Worm (Caenorhabditis elegans): ENCODE measurements around the gene F53E10.1.
A peak's percentile ranks its signal among the peaks of the same experiment; 100 is the strongest.
"Not testable (repeated sequence)": the region's sequence is repeated elsewhere in the genome, so short reads cannot be mapped to it uniquely, and the experiment has no call there.

Gene F53E10.1

DNA sequence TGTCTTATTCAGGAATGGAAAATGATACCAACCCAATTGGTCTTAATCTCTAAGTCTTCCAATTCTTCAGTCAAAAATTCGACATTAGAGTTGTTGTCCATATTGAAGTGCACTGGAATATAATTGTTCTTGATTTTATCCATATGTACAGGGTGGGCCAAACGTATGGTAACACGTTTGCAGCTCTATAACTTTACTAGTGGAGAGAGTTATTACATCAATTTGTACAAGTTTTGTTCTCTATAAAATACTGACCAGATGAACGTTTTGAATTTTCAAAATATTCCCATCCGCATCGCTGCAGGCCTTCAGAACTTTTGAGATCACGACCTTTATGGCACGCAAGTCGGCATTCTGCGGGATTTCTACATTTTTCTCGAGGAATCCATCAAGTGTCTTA lies 16.3 kb upstream of the F53E10.1 start, which contains the start of gene F53E10.5:
Gene F53E10.5 (minus strand): TSS at position 101 of the 400 bp plus-strand sequence.
- not testable (repeated sequence) for TF ChIP-seq drap-1 (GFP tag; optimal IDR thresholded peaks at IDR 0.05); sptf-1 (tag; optimal IDR thresholded peaks at IDR 0.05); hlh-1 (tag; optimal IDR thresholded peaks at IDR 0.05)

DNA sequence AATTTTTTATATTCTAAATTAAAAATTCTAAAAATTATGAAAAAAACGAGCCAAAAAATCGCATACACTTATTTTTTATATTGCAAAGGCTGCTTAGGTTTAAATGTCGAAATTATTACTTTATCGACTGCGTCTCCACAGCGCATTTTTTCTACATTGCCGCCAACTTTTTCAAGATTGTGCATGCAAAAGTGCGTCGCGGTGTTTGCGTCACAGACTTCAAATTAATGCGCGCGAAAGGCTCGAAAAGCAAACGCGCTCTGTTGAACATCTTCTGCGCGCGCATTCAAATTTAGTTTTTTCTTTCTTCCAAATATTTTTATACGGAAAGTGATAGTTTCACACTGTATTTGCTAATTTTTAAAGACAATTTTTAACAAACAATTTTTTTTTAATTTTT lies 14.6 kb upstream of the F53E10.1 start:
- no peak for TF ChIP-seq hlh-1 (tag; optimal IDR thresholded peaks at IDR 0.05)
- no peak for TF ChIP-seq drap-1 (GFP tag; optimal IDR thresholded peaks at IDR 0.05)
- TF ChIP-seq blmp-1 (tag; optimal IDR thresholded peaks at IDR 0.05) = no peak
- no peak for TF ChIP-seq cnd-1 (tag; optimal IDR thresholded peaks at IDR 0.05)
- no peak for TF ChIP-seq sem-2 (GFP tag; optimal IDR thresholded peaks at IDR 0.05)
- peak; percentile 38 for TF ChIP-seq lsy-2 (tag; optimal IDR thresholded peaks at IDR 0.05)
- no peak for TF ChIP-seq unc-62 (GFP tag; optimal IDR thresholded peaks at IDR 0.05)
- peak; percentile 63 for TF ChIP-seq nhr-237 (tag; optimal IDR thresholded peaks at IDR 0.05)
- no peak for TF ChIP-seq ztf-11 (tag; optimal IDR thresholded peaks at IDR 0.05)
- peak; percentile 36 for TF ChIP-seq ces-1 (GFP tag; optimal IDR thresholded peaks at IDR 0.05)
- TF ChIP-seq ceh-83 (GFP tag; optimal IDR thresholded peaks at IDR 0.05) = no peak
- no peak for TF ChIP-seq nhr-76 (tag; optimal IDR thresholded peaks at IDR 0.05)
- no peak for TF ChIP-seq lin-32 (GFP tag; optimal IDR thresholded peaks at IDR 0.05)
- no peak for TF ChIP-seq ceh-39 (tag; optimal IDR thresholded peaks at IDR 0.05)
- TF ChIP-seq unc-120 (tag; optimal IDR thresholded peaks at IDR 0.05; ENCODE audit: poor library complexity, severe bottlenecking) = peak; percentile 38
- TF ChIP-seq ceh-43 (GFP tag; optimal IDR thresholded peaks at IDR 0.05) = no peak
- TF ChIP-seq nhr-2 (tag; optimal IDR thresholded peaks at IDR 0.05) = no peak
- no peak for TF ChIP-seq tbx-8 (GFP tag; optimal IDR thresholded peaks at IDR 0.05)
- peak; percentile 48 for TF ChIP-seq mep-1 (tag; optimal IDR thresholded peaks at IDR 0.05)
- TF ChIP-seq flh-1 (GFP tag; optimal IDR thresholded peaks at IDR 0.05) = no peak

DNA sequence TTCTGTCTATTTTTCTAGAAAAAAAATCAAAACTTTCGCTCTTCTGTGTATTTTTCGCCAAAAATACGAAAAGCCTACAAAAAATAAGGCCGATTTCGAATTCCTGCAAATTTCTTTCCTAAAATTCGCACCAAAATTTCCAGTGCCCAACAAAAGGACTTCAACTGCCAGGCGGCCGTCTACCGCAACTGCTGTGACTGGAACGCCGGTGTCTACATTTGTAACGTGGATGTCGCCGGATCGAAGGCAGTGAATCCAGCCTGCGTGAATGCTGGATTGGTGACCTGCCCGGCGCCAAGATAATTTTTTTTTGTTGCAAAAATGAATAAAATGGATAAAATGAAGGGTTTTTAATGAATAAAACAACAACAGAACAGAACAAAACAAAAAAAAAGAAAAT lies 13.3 kb upstream of the F53E10.1 start:
- no peak for TF ChIP-seq unc-120 (tag; optimal IDR thresholded peaks at IDR 0.05; ENCODE audit: poor library complexity, severe bottlenecking)
- TF ChIP-seq tbx-8 (GFP tag; optimal IDR thresholded peaks at IDR 0.05) = no peak
- no peak for TF ChIP-seq sptf-1 (tag; optimal IDR thresholded peaks at IDR 0.05)
- TF ChIP-seq flh-1 (GFP tag; optimal IDR thresholded peaks at IDR 0.05) = no peak
- TF ChIP-seq M03D4.4 (tag; optimal IDR thresholded peaks at IDR 0.05) = no peak
- no peak for TF ChIP-seq ceh-83 (GFP tag; optimal IDR thresholded peaks at IDR 0.05)

DNA sequence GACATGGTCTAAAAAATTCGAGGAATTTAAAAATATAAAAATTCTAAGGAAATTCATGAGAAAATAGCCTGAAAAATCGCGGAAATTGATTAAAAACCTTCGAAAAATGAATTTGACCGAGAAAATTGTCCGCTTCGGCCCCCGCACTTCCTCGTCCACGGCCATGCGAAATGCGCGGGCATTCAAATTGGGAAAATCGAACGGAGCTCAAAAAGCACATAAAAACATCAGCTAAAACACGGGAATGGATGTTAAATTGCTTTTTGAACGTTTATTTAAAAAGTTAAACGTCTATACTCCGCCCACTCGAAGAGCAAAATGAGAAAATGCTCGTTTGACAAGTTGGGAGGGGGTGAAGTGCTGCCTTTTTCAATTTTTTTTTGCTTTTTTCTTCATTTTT lies 12.1 kb upstream of the F53E10.1 start, which contains the start of gene F53E10.6:
Gene F53E10.6 (minus strand): TSS at position 8 of the 400 bp plus-strand sequence.
- TF ChIP-seq ces-1 (GFP tag; optimal IDR thresholded peaks at IDR 0.05) (peak; percentile 6), ceh-83 (GFP tag; optimal IDR thresholded peaks at IDR 0.05) (no peak)

- TF ChIP-seq mep-1 (tag; optimal IDR thresholded peaks at IDR 0.05) = no peak
- no peak for TF ChIP-seq unc-120 (tag; optimal IDR thresholded peaks at IDR 0.05; ENCODE audit: poor library complexity, severe bottlenecking)
- no peak for TF ChIP-seq ceh-43 (GFP tag; optimal IDR thresholded peaks at IDR 0.05)
These were observed 6.8 kb upstream of the F53E10.1 start, which contains the start of gene acr-17 for ce11 chrV:2608352-2608751. Gene acr-17, plus strand, starts transcription at chrV:2608652.

DNA sequence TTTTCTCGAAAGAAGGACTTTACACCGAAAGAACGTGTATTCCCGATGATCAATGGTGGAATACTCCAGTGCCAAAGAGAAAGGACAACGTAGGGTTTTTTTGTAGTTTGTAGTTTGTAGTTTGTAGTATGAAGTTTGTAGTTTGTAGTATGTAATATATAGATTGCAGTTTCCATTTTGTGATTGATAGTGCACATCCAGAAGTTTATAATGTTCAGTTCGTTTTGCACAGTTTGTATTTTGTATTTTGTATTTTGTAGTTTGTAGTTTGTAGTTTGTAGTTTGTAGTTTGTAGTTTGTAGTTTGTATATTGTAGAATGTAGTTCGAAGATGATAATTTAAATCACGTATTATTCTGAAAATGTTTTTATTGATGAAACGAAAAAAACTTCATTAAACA lies 2.4 kb downstream of the F53E10.1 start:
- TF ChIP-seq unc-120 (tag; optimal IDR thresholded peaks at IDR 0.05; ENCODE audit: poor library complexity, severe bottlenecking) = no peak
- TF ChIP-seq ces-1 (GFP tag; optimal IDR thresholded peaks at IDR 0.05) = no peak
- TF ChIP-seq ztf-11 (tag; optimal IDR thresholded peaks at IDR 0.05) = no peak
- no peak for TF ChIP-seq ham-2 (GFP tag; optimal IDR thresholded peaks at IDR 0.05)
- TF ChIP-seq M03D4.4 (tag; optimal IDR thresholded peaks at IDR 0.05) = no peak
- no peak for TF ChIP-seq hlh-1 (tag; optimal IDR thresholded peaks at IDR 0.05)
- no peak for TF ChIP-seq mep-1 (tag; optimal IDR thresholded peaks at IDR 0.05)
- no peak for TF ChIP-seq ceh-39 (tag; optimal IDR thresholded peaks at IDR 0.05)
- TF ChIP-seq mls-2 (tag; optimal IDR thresholded peaks at IDR 0.05) = no peak

DNA sequence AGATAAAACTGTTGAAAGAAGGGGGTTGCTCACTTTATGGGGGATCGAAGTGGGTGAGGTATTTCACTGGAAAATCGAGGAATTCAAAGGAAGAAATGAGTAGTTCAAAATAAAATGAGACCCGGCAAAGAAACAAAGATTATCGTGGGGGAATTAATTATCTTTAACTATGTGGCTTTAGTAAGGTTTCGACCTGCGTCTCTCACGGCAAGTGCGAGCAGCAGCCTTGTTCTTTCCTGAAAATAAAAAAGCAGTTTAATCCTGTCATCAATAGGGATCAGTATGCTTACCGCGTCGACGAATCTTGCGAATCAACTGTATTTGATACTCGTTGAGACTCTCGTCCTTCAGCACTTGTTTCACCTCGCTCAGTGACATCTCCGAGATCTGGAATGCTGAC lies 6.8 kb downstream of the F53E10.1 start, which contains the start of gene srh-271:
Gene srh-271 (minus strand): TSS at position 101 of the 400 bp plus-strand sequence.
- TF ChIP-seq drap-1 (GFP tag; optimal IDR thresholded peaks at IDR 0.05) = no peak
- TF ChIP-seq lin-32 (GFP tag; optimal IDR thresholded peaks at IDR 0.05) = no peak
- no peak for TF ChIP-seq unc-39 (tag; optimal IDR thresholded peaks at IDR 0.05)
- TF ChIP-seq ces-1 (GFP tag; optimal IDR thresholded peaks at IDR 0.05) = no peak
- TF ChIP-seq flh-1 (GFP tag; optimal IDR thresholded peaks at IDR 0.05) = no peak
- no peak for TF ChIP-seq ztf-11 (tag; optimal IDR thresholded peaks at IDR 0.05)
- TF ChIP-seq elt-3 (tag; optimal IDR thresholded peaks at IDR 0.05) = no peak
- no peak for TF ChIP-seq mab-5 (tag; optimal IDR thresholded peaks at IDR 0.05)
- no peak for TF ChIP-seq tbx-8 (GFP tag; optimal IDR thresholded peaks at IDR 0.05)
- no peak for TF ChIP-seq snpc-4 (tag; optimal IDR thresholded peaks at IDR 0.05)
- TF ChIP-seq sem-2 (GFP tag; optimal IDR thresholded peaks at IDR 0.05) = no peak
- TF ChIP-seq unc-120 (tag; optimal IDR thresholded peaks at IDR 0.05; ENCODE audit: poor library complexity, severe bottlenecking) = no peak
- no peak for TF ChIP-seq blmp-1 (tag; optimal IDR thresholded peaks at IDR 0.05)
- no peak for TF ChIP-seq ham-2 (GFP tag; optimal IDR thresholded peaks at IDR 0.05)
- no peak for TF ChIP-seq cnd-1 (tag; optimal IDR thresholded peaks at IDR 0.05)
- TF ChIP-seq nhr-12 (tag; optimal IDR thresholded peaks at IDR 0.05) = no peak
- no peak for TF ChIP-seq sptf-1 (tag; optimal IDR thresholded peaks at IDR 0.05)
- TF ChIP-seq nhr-2 (tag; optimal IDR thresholded peaks at IDR 0.05) = no peak
- no peak for TF ChIP-seq elt-1 (tag; optimal IDR thresholded peaks at IDR 0.05; ENCODE audit: borderline replicate concordance, insufficient read depth)

All from whole organism, mixed stage, embryonic.